Fruit fly (Drosophila melanogaster) whole organism: ENCODE data around the gene CG31698.

Experiments used
- CG8478 ChIP-seq: fragments of >200 bp; optimal IDR thresholded peaks from 2 replicates; lab custom pipeline; 2018; ENCODE audit warnings: inconsistent platforms
- EcR ChIP-seq, 2 experiments: fragments of >200 bp; optimal IDR thresholded peaks; 2 replicates each; lab custom pipeline; 2017; ENCODE audit warnings: missing biosample characterization in 2 of 2, missing genetic modification characterization in 2 of 2, missing genetic modification reagents in 2 of 2
- pan ChIP-seq: fragments of >200 bp; optimal IDR thresholded peaks from 2 replicates; lab custom pipeline; 2017
- psq ChIP-seq: fragments of >200 bp; optimal IDR thresholded peaks from 2 replicates; lab custom pipeline; 2017

DNA sequence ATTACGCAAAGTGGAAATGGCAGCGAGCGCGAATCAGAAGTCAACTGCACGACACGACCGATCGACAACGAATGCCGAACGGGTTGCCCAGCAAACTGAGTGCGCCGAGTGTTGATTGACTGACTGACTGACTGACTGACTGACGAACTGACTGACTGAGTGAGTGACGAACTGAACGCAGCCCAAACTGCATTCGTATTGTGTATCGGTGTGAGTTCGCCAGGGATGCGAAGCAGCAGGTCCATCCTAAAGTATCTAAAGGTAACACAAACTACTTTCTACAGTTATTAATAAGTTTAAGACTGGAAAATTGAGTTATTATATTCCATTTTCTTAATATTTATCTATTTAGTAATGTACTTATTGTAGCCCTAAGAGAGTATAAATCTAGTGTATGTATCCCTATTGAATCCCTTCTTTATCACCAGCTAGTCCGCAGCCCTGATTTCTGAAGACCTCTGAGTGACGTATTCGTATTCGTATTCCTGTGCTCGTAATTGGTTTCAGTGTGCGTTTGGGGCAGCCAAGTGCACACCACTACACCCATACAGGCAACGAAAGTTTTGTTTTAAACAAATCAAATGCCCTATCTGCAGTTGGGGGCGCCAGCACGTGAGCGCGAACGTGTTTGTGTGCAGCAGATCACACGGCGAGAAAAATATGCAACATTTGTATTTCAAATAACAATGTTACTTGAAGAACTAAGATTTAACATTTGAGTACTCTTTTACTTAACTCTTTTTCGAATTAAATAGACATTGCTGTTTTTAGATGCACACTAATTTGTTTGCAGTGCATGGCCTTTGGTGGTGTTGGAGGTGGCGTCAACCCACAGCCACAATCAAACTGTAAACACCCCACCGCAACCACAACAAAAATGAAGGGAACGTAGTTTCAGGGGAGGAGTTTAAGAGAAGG, 20.7 kb downstream of the CG31698 start:
- TF ChIP-seq psq (lab: Kevin White, UChicago) (no peak), CG8478 (lab: Kevin White, UChicago) (no peak), pan (lab: Kevin White, UChicago) (no peak), EcR (GFP tag; optimal IDR thresholded peaks at IDR 0.05; lab: Kevin White, UChicago) (no peak)
